Worm (Caenorhabditis elegans) whole organism, young adult: ENCODE measurements around the gene T26E4.9.
"Not testable (repeated sequence)": the region's sequence is repeated elsewhere in the genome, so short reads cannot be mapped to it uniquely, and the experiment has no call there.

Experiments used
- B0019.2 ChIP-seq: fragments of 200-800 bp; sonication (Bioruptor generic); conservative IDR thresholded peaks from 2 replicates; pipeline ENCODE4 v1.3.6; 2022; ENCODE audit warnings: missing genetic modification reagents, missing genetic modification characterization, missing compliant biosample characterization
- B0261.1 ChIP-seq: sonication (generic microtip); optimal IDR thresholded peaks from 2 replicates; lab custom pipeline; 2016; ENCODE audit warnings: mild to moderate bottlenecking, missing genetic modification characterization, moderate library complexity, missing compliant biosample characterization
- F39B2.1 ChIP-seq: fragments of 200-800 bp; sonication (Bioruptor generic); IDR thresholded peaks from 2 replicates; pipeline ENCODE4 v1.3.6; 2022; ENCODE audit warnings: missing genetic modification reagents, missing genetic modification characterization, missing compliant biosample characterization
- T07F8.4 ChIP-seq: sonication (generic microtip); optimal IDR thresholded peaks from 2 replicates; lab custom pipeline; 2016; ENCODE audit warnings: mild to moderate bottlenecking, missing genetic modification characterization, moderate library complexity, missing compliant biosample characterization
- Y53F4B.3 ChIP-seq: fragments of 200-800 bp; sonication (Bioruptor generic); IDR thresholded peaks from 2 replicates; pipeline ENCODE4 v1.3.6; 2022; ENCODE audit warnings: missing genetic modification reagents, missing genetic modification characterization, missing compliant biosample characterization
- Y67H2A.10 ChIP-seq: fragments of 200-800 bp; sonication (Bioruptor generic); conservative IDR thresholded peaks from 2 replicates; pipeline ENCODE4 v1.3.6; 2022; ENCODE audit warnings: missing genetic modification reagents, missing genetic modification characterization, missing compliant biosample characterization
- ama-1 ChIP-seq, 3 experiments: fragments of 150-350 bp in 1 of 3; sonication (generic microtip) in 2 of 3; optimal IDR thresholded peaks; 2 replicates each; lab custom pipeline; 2014 to 2018; ENCODE audit warnings: missing biosample characterization in 2 of 3, missing genetic modification characterization in 2 of 3, missing genetic modification reagents in 2 of 3
- aptf-3 ChIP-seq: fragments of 200-800 bp; sonication (Bioruptor generic); IDR thresholded peaks from 2 replicates; pipeline ENCODE4 v1.3.6; 2022; ENCODE audit warnings: missing genetic modification characterization, missing compliant biosample characterization
- athp-1 ChIP-seq: sonication (generic microtip); optimal IDR thresholded peaks from 2 replicates; lab custom pipeline; 2017; ENCODE audit warnings: mild to moderate bottlenecking, missing genetic modification characterization, missing compliant biosample characterization
- ccch-3 ChIP-seq: fragments of 200-800 bp; sonication (Bioruptor generic); optimal IDR thresholded peaks from 2 replicates; lab custom pipeline; 2018; ENCODE audit warnings: mild to moderate bottlenecking, missing genetic modification characterization, missing compliant biosample characterization
- cebp-2 ChIP-seq: fragments of 200-800 bp; sonication (Bioruptor generic); IDR thresholded peaks from 2 replicates; pipeline ENCODE4 v1.3.6; 2022; ENCODE audit warnings: missing genetic modification characterization, missing compliant biosample characterization
- ceh-100 ChIP-seq: fragments of 200-800 bp; sonication (Bioruptor generic); IDR thresholded peaks from 2 replicates; pipeline ENCODE4 v1.3.6; 2022; ENCODE audit warnings: missing genetic modification reagents, missing genetic modification characterization, missing compliant biosample characterization
- ceh-27 ChIP-seq: fragments of 200-800 bp; sonication (Bioruptor generic); optimal IDR thresholded peaks from 2 replicates; lab custom pipeline; 2018; ENCODE audit warnings: mild to moderate bottlenecking, missing genetic modification characterization, moderate library complexity, missing compliant biosample characterization
- ceh-40 ChIP-seq: fragments of 200-800 bp; sonication (Bioruptor generic); IDR thresholded peaks from 2 replicates; pipeline ENCODE4 v1.3.6; 2022; ENCODE audit warnings: missing genetic modification characterization, missing compliant biosample characterization
- ceh-79 ChIP-seq: sonication (generic microtip); optimal IDR thresholded peaks from 2 replicates; lab custom pipeline; 2017; ENCODE audit warnings: mild to moderate bottlenecking, missing genetic modification characterization, missing compliant biosample characterization
- ekl-4 ChIP-seq: fragments of 200-800 bp; sonication (Bioruptor generic); IDR thresholded peaks from 2 replicates; pipeline ENCODE4 v1.3.6; 2022; ENCODE audit warnings: missing genetic modification reagents, missing genetic modification characterization, missing compliant biosample characterization
- hlh-12 ChIP-seq: sonication (generic microtip); optimal IDR thresholded peaks from 2 replicates; lab custom pipeline; 2016; ENCODE audit warnings: missing genetic modification characterization, missing compliant biosample characterization
- hmg-20 ChIP-seq: fragments of 200-800 bp; sonication (Bioruptor generic); IDR thresholded peaks from 2 replicates; pipeline ENCODE4 v1.3.6; 2022; ENCODE audit warnings: missing genetic modification reagents, missing genetic modification characterization, missing compliant biosample characterization
- lag-1 ChIP-seq: fragments of 200-800 bp; sonication (Bioruptor generic); IDR thresholded peaks from 2 replicates; pipeline ENCODE4 v1.3.6; 2022; ENCODE audit warnings: missing genetic modification reagents, missing genetic modification characterization, missing compliant biosample characterization
- lin-26 ChIP-seq: fragments of 200-800 bp; sonication (Bioruptor generic); IDR thresholded peaks from 2 replicates; pipeline ENCODE4 v1.3.6; 2022; ENCODE audit warnings: missing genetic modification reagents, missing genetic modification characterization, missing compliant biosample characterization
- lir-1 ChIP-seq: fragments of 200-800 bp; sonication (Bioruptor generic); conservative IDR thresholded peaks from 2 replicates; pipeline ENCODE4 v1.3.6; 2022; ENCODE audit warnings: missing genetic modification reagents, missing genetic modification characterization, missing compliant biosample characterization
- lsl-1 ChIP-seq: fragments of 200-800 bp; sonication (Bioruptor generic); optimal IDR thresholded peaks from 2 replicates; lab custom pipeline; 2018; ENCODE audit warnings: mild to moderate bottlenecking, missing genetic modification characterization, moderate library complexity, missing compliant biosample characterization
- madf-6 ChIP-seq: fragments of 200-800 bp; sonication (Bioruptor generic); IDR thresholded peaks from 2 replicates; pipeline ENCODE4 v1.3.6; 2022; ENCODE audit warnings: missing genetic modification reagents, missing genetic modification characterization, missing compliant biosample characterization
- nfya-2 ChIP-seq: fragments of 200-800 bp; sonication (Bioruptor generic); IDR thresholded peaks from 2 replicates; pipeline ENCODE4 v1.3.6; 2022; ENCODE audit warnings: missing genetic modification reagents, missing genetic modification characterization, missing compliant biosample characterization
- nfyb-1 ChIP-seq: fragments of 200-800 bp; sonication (Bioruptor generic); IDR thresholded peaks from 2 replicates; pipeline ENCODE4 v1.3.6; 2022; ENCODE audit warnings: missing genetic modification reagents, missing genetic modification characterization, missing compliant biosample characterization
- pha-4 ChIP-seq: fragments of 150-350 bp; sonication (generic microtip); optimal IDR thresholded peaks from 2 replicates; lab custom pipeline; 2014; ENCODE audit warnings: missing biosample characterization, missing genetic modification reagents, missing genetic modification characterization
- rcor-1 ChIP-seq: fragments of 200-800 bp; sonication (Bioruptor generic); IDR thresholded peaks from 2 replicates; pipeline ENCODE4 v1.3.6; 2022; ENCODE audit warnings: missing genetic modification reagents, missing genetic modification characterization, missing compliant biosample characterization
- repo-1 ChIP-seq: sonication (generic microtip); optimal IDR thresholded peaks from 2 replicates; lab custom pipeline; 2017; ENCODE audit warnings: mild to moderate bottlenecking, missing genetic modification characterization, missing compliant biosample characterization
- snpc-1.1 ChIP-seq: sonication (generic microtip); optimal IDR thresholded peaks from 2 replicates; lab custom pipeline; 2017; ENCODE audit warnings: missing genetic modification characterization, mild to moderate bottlenecking, missing compliant biosample characterization, antibody characterized with exemption, moderate library complexity, missing genotype, missing genetic modification reagents; ENCODE audit not compliant: insufficient read depth
- snpc-4 ChIP-seq, 5 experiments: fragments of 150-350 bp in 1 of 5; sonication (generic microtip) in 4 of 5; optimal IDR thresholded peaks; 2 replicates each; lab custom pipeline; 2014 to 2018; ENCODE audit warnings: missing genetic modification characterization in 5 of 5, missing biosample characterization in 3 of 5, antibody characterized with exemption in 2 of 5, mild to moderate bottlenecking in 2 of 5, missing compliant biosample characterization in 2 of 5, missing genotype in 2 of 5, moderate library complexity in 2 of 5, missing genetic modification reagents in 1 of 5
- ztf-18 ChIP-seq: sonication (generic microtip); optimal IDR thresholded peaks from 2 replicates; lab custom pipeline; 2016; ENCODE audit warnings: missing genotype, mild to moderate bottlenecking, missing genetic modification characterization, missing compliant biosample characterization
- ztf-6 ChIP-seq: fragments of 200-800 bp; sonication (Bioruptor generic); IDR thresholded peaks from 2 replicates; pipeline ENCODE4 v1.3.6; 2022; ENCODE audit warnings: missing genetic modification reagents, missing genetic modification characterization, missing compliant biosample characterization

T26E4.9 gene

ce11 chrV:15758449-15758848 lies 44.1 kb downstream of the T26E4.9 start, which contains the start of gene str-9:
str-9 (plus strand) TSS chrV:15758749.
- TF ChIP-seq athp-1 (tag; lab: Kevin White, UChicago) (no peak), ceh-79 (tag; lab: Kevin White, UChicago) (no peak), lir-1 (GFP tag; lab: Robert Waterston, UW) (no peak), hmg-20 (no peak), hlh-12 (tag; lab: Kevin White, UChicago) (no peak), B0019.2 (no peak), ccch-3 (GFP tag; lab: Kevin White, UChicago) (no peak), ama-1 (optimal IDR thresholded peaks at IDR 0.05; lab: Kevin White, UChicago) (no peak), ama-1 (GFP tag; optimal IDR thresholded peaks at IDR 0.05; lab: Kevin White, UChicago) (no peak), Y67H2A.10 (no peak), cebp-2 (GFP tag; lab: Robert Waterston, UW) (no peak), repo-1 (no peak), lin-26 (GFP tag; lab: Robert Waterston, UW) (no peak)

DNA sequence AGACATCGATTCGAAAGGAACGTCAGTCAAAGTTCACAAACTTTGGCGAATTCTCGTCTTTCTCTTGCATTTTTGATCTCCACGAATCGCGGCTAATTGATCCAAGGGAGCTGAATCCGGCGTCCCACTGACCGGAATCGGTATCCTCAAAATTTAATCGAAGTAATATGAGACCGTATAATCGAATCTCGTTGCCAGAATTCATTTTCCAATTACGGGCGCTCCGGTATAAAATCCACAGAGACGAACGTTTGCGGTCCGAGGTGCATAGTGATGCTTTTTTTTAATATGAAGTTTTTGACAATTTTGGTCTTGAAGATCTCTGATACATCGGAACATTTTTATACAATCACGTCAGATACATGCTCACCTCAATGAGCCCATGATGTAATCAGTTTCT lies 44.9 kb downstream of the T26E4.9 start:
- TF ChIP-seq ekl-4 (GFP tag; lab: Robert Waterston, UW): no peak
- no peak for TF ChIP-seq nfya-2 (GFP tag; lab: Robert Waterston, UW)
- TF ChIP-seq ceh-100 (GFP tag; lab: Robert Waterston, UW): no peak
- no peak for TF ChIP-seq F39B2.1 (GFP tag; lab: Robert Waterston, UW)
- TF ChIP-seq snpc-4 (GFP tag; optimal IDR thresholded peaks at IDR 0.05; lab: Kevin White, UChicago): no peak
- no peak for TF ChIP-seq snpc-4 (tag; optimal IDR thresholded peaks at IDR 0.05; lab: Kevin White, UChicago)
- no peak for TF ChIP-seq snpc-1.1 (tag; lab: Kevin White, UChicago)
- TF ChIP-seq Y53F4B.3: no peak
- TF ChIP-seq pha-4: no peak
- no peak for TF ChIP-seq ztf-18 (tag; lab: Kevin White, UChicago)
- TF ChIP-seq rcor-1 (GFP tag; lab: Robert Waterston, UW): no peak
- TF ChIP-seq ama-1 (optimal IDR thresholded peaks at IDR 0.05; lab: Kevin White, UChicago): no peak
- no peak for TF ChIP-seq ama-1 (GFP tag; optimal IDR thresholded peaks at IDR 0.05; lab: Kevin White, UChicago)
- TF ChIP-seq, all 124 proteins: peak for 0

DNA sequence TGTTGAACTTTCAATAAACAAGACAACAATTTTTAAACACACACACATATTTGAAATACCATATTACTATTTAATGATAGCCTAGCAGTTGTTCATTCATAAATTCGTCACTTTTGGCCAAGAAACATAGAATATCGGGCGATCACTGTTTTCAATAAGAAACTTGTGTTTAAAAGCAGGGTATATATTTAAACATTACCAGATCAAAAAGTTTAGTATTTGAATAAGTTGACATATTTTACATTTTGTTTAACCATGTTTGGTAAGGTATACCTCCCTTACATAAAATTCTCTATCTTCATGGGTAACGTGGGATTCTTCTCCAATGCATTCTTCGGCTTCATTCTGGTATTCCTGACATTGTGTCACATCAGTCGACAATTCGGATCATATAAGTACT lies 47.8 kb downstream of the T26E4.9 start, which contains the start of gene str-8:
Gene str-8 (plus strand): TSS at position 301 of the 400 bp plus-strand sequence.
- not testable (repeated sequence) for TF ChIP-seq ztf-6; B0261.1 (tag; lab: Kevin White, UChicago); pha-4

ce11 chrV:15752941-15753340 lies 49.6 kb downstream of the T26E4.9 start, which contains the start of gene str-5:
str-5 (plus strand) TSS chrV:15753241.
- not testable (repeated sequence) for TF ChIP-seq F39B2.1, lag-1, nfya-2 (GFP tag; lab: Robert Waterston, UW)

ce11 chrV:15752049-15752448 lies 50.5 kb downstream of the T26E4.9 start, which contains the start of gene str-43:
str-43 (minus strand) TSS chrV:15752149.
- no peak for TF ChIP-seq T07F8.4 (tag; lab: Kevin White, UChicago)
- TF ChIP-seq B0019.2: no peak
- no peak for TF ChIP-seq lin-26 (GFP tag; lab: Robert Waterston, UW)

- TF ChIP-seq madf-6 (GFP tag; lab: Robert Waterston, UW) (no peak), nfya-2 (GFP tag; lab: Robert Waterston, UW) (no peak), nfyb-1 (GFP tag; lab: Robert Waterston, UW) (no peak), ceh-40 (GFP tag; lab: Robert Waterston, UW) (no peak), aptf-3 (no peak), ceh-27 (GFP tag; lab: Kevin White, UChicago) (no peak), lsl-1 (GFP tag; lab: Kevin White, UChicago) (no peak), snpc-1.1 (tag; lab: Kevin White, UChicago) (no peak), lag-1 (GFP tag; lab: Robert Waterston, UW) (no peak)
Observed at ce11 chrV:15750130-15750529, 52.4 kb downstream of the T26E4.9 start, which contains the start of gene str-6. str-6 (minus strand) TSS chrV:15750230.
